Worm (Caenorhabditis elegans) whole organism, L1 larva: ENCODE measurements around the gene F26D11.1.

Experiments
- C04F5.9 ChIP-seq: sonication (generic microtip); optimal IDR thresholded peaks from 2 replicates; lab custom pipeline; 2016; ENCODE audit warnings: missing genetic modification characterization, missing compliant biosample characterization
- C16A3.4 ChIP-seq: fragments of 150-350 bp; optimal IDR thresholded peaks from 2 replicates; lab custom pipeline; 2014; ENCODE audit warnings: missing biosample characterization, missing genetic modification characterization
- C34B4.2 ChIP-seq: sonication (generic microtip); optimal IDR thresholded peaks from 2 replicates; lab custom pipeline; 2017; ENCODE audit warnings: mild to moderate bottlenecking, missing genetic modification characterization, missing compliant biosample characterization
- Y116A8C.19 ChIP-seq: sonication (generic microtip); optimal IDR thresholded peaks from 2 replicates; lab custom pipeline; 2016; ENCODE audit warnings: missing compliant biosample characterization, missing genetic modification characterization, borderline replicate concordance
- alr-1 ChIP-seq: fragments of 200-800 bp; sonication (Bioruptor generic); optimal IDR thresholded peaks from 2 replicates; lab custom pipeline; 2018; ENCODE audit warnings: borderline replicate concordance, mild to moderate bottlenecking, missing genetic modification characterization, missing compliant biosample characterization
- aly-2 ChIP-seq: fragments of 150-350 bp; optimal IDR thresholded peaks from 2 replicates; lab custom pipeline; 2014; ENCODE audit warnings: missing biosample characterization, missing genetic modification characterization
- ama-1 ChIP-seq: fragments of 150-350 bp; optimal IDR thresholded peaks from 2 replicates; lab custom pipeline; 2014
- blmp-1 ChIP-seq: fragments of 150-350 bp; optimal IDR thresholded peaks from 2 replicates; lab custom pipeline; 2014; ENCODE audit warnings: missing biosample characterization, missing genetic modification characterization
- ceh-82 ChIP-seq, 3 experiments: fragments of 150-350 bp in 1 of 3; sonication (generic microtip) in 2 of 3; optimal IDR thresholded peaks; 2 replicates each; lab custom pipeline; 2014 to 2017; ENCODE audit warnings: missing biosample characterization in 3 of 3, missing genetic modification characterization in 3 of 3
- ces-1 ChIP-seq: fragments of 150-350 bp; optimal IDR thresholded peaks from 2 replicates; lab custom pipeline; 2014; ENCODE audit warnings: missing biosample characterization, missing genetic modification reagents, missing genetic modification characterization
- dpl-1 ChIP-seq, 3 experiments: fragments of 150-350 bp in 2 of 3; sonication (generic microtip) in 1 of 3; optimal IDR thresholded peaks; 2 replicates each; lab custom pipeline; 2014 to 2017; ENCODE audit warnings: missing biosample characterization in 3 of 3, missing genetic modification characterization in 3 of 3, missing genetic modification reagents in 3 of 3
- egl-13 ChIP-seq: sonication (generic microtip); optimal IDR thresholded peaks from 2 replicates; lab custom pipeline; 2016; ENCODE audit warnings: missing genotype, missing genetic modification reagents, missing genetic modification characterization, missing compliant biosample characterization
- fkh-10 ChIP-seq: sonication (generic microtip); optimal IDR thresholded peaks from 2 replicates; lab custom pipeline; 2017; ENCODE audit warnings: missing biosample characterization, missing genetic modification reagents, missing genetic modification characterization
- fkh-4 ChIP-seq: sonication (generic microtip); optimal IDR thresholded peaks from 2 replicates; lab custom pipeline; 2016; ENCODE audit warnings: missing compliant biosample characterization, missing genetic modification characterization, borderline replicate concordance
- fos-1 ChIP-seq: fragments of 150-350 bp; optimal IDR thresholded peaks from 2 replicates; lab custom pipeline; 2014; ENCODE audit warnings: missing biosample characterization, missing genetic modification characterization
- grh-1 ChIP-seq: fragments of 200-800 bp; sonication (Bioruptor generic); IDR thresholded peaks from 2 replicates; pipeline ENCODE4 v1.3.6; 2022; ENCODE audit warnings: missing genetic modification reagents, missing genetic modification characterization, missing compliant biosample characterization
- irx-1 ChIP-seq: sonication (generic microtip); optimal IDR thresholded peaks from 2 replicates; lab custom pipeline; 2016; ENCODE audit warnings: missing genetic modification characterization, missing compliant biosample characterization
- jun-1 ChIP-seq: fragments of 150-350 bp; optimal IDR thresholded peaks from 2 replicates; lab custom pipeline; 2014; ENCODE audit warnings: missing biosample characterization, missing genetic modification reagents, missing genetic modification characterization
- lin-14 ChIP-seq: fragments of 200-800 bp; sonication (Bioruptor generic); optimal IDR thresholded peaks from 2 replicates; lab custom pipeline; 2018; ENCODE audit warnings: mild to moderate bottlenecking, missing genetic modification characterization, moderate library complexity, missing compliant biosample characterization
- lin-35 ChIP-seq, 2 experiments: fragments of 150-350 bp; optimal IDR thresholded peaks; 2 replicates each; lab custom pipeline; 2014; ENCODE audit warnings: missing biosample characterization in 2 of 2, missing genetic modification characterization in 2 of 2, missing genetic modification reagents in 2 of 2
- lsy-2 ChIP-seq, 2 experiments: fragments of 150-350 bp; optimal IDR thresholded peaks; 2 replicates each; lab custom pipeline; 2014; ENCODE audit warnings: missing biosample characterization in 2 of 2, missing genetic modification characterization in 2 of 2
- mab-9 ChIP-seq: fragments of 200-800 bp; sonication (Bioruptor generic); IDR thresholded peaks from 2 replicates; pipeline ENCODE4 v1.3.6; 2022; ENCODE audit warnings: missing genetic modification reagents, missing genetic modification characterization, missing compliant biosample characterization
- mdl-1 ChIP-seq, 2 experiments: fragments of 150-350 bp; optimal IDR thresholded peaks; 2 replicates each; lab custom pipeline; 2014 to 2017; ENCODE audit warnings: missing biosample characterization in 2 of 2, missing genetic modification characterization in 2 of 2, inconsistent platforms in 1 of 2
- mef-2 ChIP-seq: fragments of 150-350 bp; optimal IDR thresholded peaks from 2 replicates; lab custom pipeline; 2014; ENCODE audit warnings: missing biosample characterization, missing genetic modification characterization
- mep-1 ChIP-seq: fragments of 150-350 bp; optimal IDR thresholded peaks from 2 replicates; lab custom pipeline; 2014; ENCODE audit warnings: missing biosample characterization, missing genetic modification characterization
- nhr-11 ChIP-seq: fragments of 150-350 bp; optimal IDR thresholded peaks from 2 replicates; lab custom pipeline; 2014; ENCODE audit warnings: missing biosample characterization, missing genetic modification characterization
- nhr-12 ChIP-seq: sonication (generic microtip); optimal IDR thresholded peaks from 2 replicates; lab custom pipeline; 2017; ENCODE audit warnings: missing biosample characterization, missing genetic modification characterization
- nhr-19 ChIP-seq: fragments of 200-800 bp; sonication (Bioruptor generic); conservative IDR thresholded peaks from 2 replicates; pipeline ENCODE4 v1.3.6; 2022; ENCODE audit warnings: missing genetic modification characterization, missing compliant biosample characterization
- nhr-20 ChIP-seq: sonication (generic microtip); optimal IDR thresholded peaks from 2 replicates; lab custom pipeline; 2016; ENCODE audit warnings: mild to moderate bottlenecking, missing genetic modification characterization, missing compliant biosample characterization
- nhr-76 ChIP-seq: sonication (generic microtip); optimal IDR thresholded peaks from 2 replicates; lab custom pipeline; 2017; ENCODE audit warnings: missing biosample characterization, missing genetic modification characterization
- nhr-77 ChIP-seq: fragments of 150-350 bp; optimal IDR thresholded peaks from 2 replicates; lab custom pipeline; 2014; ENCODE audit warnings: missing biosample characterization, missing genetic modification characterization
- nhr-84 ChIP-seq: sonication (generic microtip); optimal IDR thresholded peaks from 2 replicates; lab custom pipeline; 2017; ENCODE audit warnings: missing biosample characterization, missing genetic modification characterization
- nhr-90 ChIP-seq: sonication (generic microtip); optimal IDR thresholded peaks from 2 replicates; lab custom pipeline; 2016; ENCODE audit warnings: mild to moderate bottlenecking, missing genetic modification characterization, missing compliant biosample characterization; ENCODE audit not compliant: poor library complexity
- pax-3 ChIP-seq: fragments of 200-800 bp; sonication (Bioruptor generic); optimal IDR thresholded peaks from 2 replicates; lab custom pipeline; 2018; ENCODE audit warnings: mild to moderate bottlenecking, missing genetic modification characterization, moderate library complexity, missing compliant biosample characterization
- rnt-1 ChIP-seq: sonication (generic microtip); optimal IDR thresholded peaks from 2 replicates; lab custom pipeline; 2016; ENCODE audit warnings: mild to moderate bottlenecking, missing genetic modification characterization, moderate library complexity, missing compliant biosample characterization
- skn-1 ChIP-seq: fragments of 150-350 bp; optimal IDR thresholded peaks from 2 replicates; lab custom pipeline; 2014; ENCODE audit warnings: missing biosample characterization, missing genetic modification characterization
- snpc-4 ChIP-seq: fragments of 150-350 bp; optimal IDR thresholded peaks from 2 replicates; lab custom pipeline; 2014; ENCODE audit warnings: missing biosample characterization, missing genetic modification characterization
- sox-4 ChIP-seq: sonication (generic microtip); optimal IDR thresholded peaks from 2 replicates; lab custom pipeline; 2016; ENCODE audit warnings: missing genetic modification characterization, missing compliant biosample characterization
- sptf-1 ChIP-seq: fragments of 150-350 bp; optimal IDR thresholded peaks from 2 replicates; lab custom pipeline; 2014; ENCODE audit warnings: missing biosample characterization, missing genetic modification characterization
- swsn-7 ChIP-seq: sonication (generic microtip); optimal IDR thresholded peaks from 2 replicates; lab custom pipeline; 2016; ENCODE audit warnings: missing genetic modification characterization, missing compliant biosample characterization
- unc-30 ChIP-seq: sonication (generic microtip); optimal IDR thresholded peaks from 2 replicates; lab custom pipeline; 2017; ENCODE audit warnings: missing biosample characterization, missing genetic modification characterization
- unc-62 ChIP-seq: fragments of 150-350 bp; optimal IDR thresholded peaks from 2 replicates; lab custom pipeline; 2014; ENCODE audit warnings: missing biosample characterization, missing genetic modification reagents, missing genetic modification characterization
- vab-15 ChIP-seq: sonication (generic microtip); optimal IDR thresholded peaks from 2 replicates; lab custom pipeline; 2017; ENCODE audit warnings: missing genotype, mild to moderate bottlenecking, missing genetic modification characterization, missing compliant biosample characterization
- ztf-11 ChIP-seq, 2 experiments: sonication (generic microtip); optimal IDR thresholded peaks; 2 replicates each; lab custom pipeline; 2016 to 2017; ENCODE audit warnings: missing genetic modification characterization in 2 of 2, missing biosample characterization in 1 of 2, missing compliant biosample characterization in 1 of 2

The F26D11.1 gene

ce11 chrV:8000929-8001513 is 19.7 kb downstream of the F26D11.1 start, which contains the start of gene Y97E10AR.1 (continued):
- no peak for TF ChIP-seq alr-1 (tag; lab: Kevin White, UChicago)
- peak; percentile 73 for TF ChIP-seq egl-13 (tag; lab: Kevin White, UChicago)
- peak; percentile 40 to 64 for TF ChIP-seq lin-35 (GFP tag; optimal IDR thresholded peaks at IDR 0.05; lab: Kevin White, UChicago)
- peak; percentile 77 for TF ChIP-seq irx-1
- TF ChIP-seq nhr-11: peak; percentile 49
- TF ChIP-seq ceh-82 (tag; optimal IDR thresholded peaks at IDR 0.05; lab: Kevin White, UChicago): peak in 2 of 3 experiments; percentile 17 to 68
- no peak for TF ChIP-seq aly-2 (tag; lab: Kevin White, UChicago)
- TF ChIP-seq C04F5.9: no peak
- TF ChIP-seq unc-30 (tag; lab: Kevin White, UChicago): no peak
- TF ChIP-seq rnt-1 (tag; lab: Kevin White, UChicago): peak; percentile 70
- peak; percentile 70 for TF ChIP-seq mef-2 (tag; lab: Kevin White, UChicago)
- no peak for TF ChIP-seq pax-3 (tag; lab: Kevin White, UChicago)
- peak; percentile 3 for TF ChIP-seq snpc-4 (tag; lab: Kevin White, UChicago)
- TF ChIP-seq ama-1: no peak
- TF ChIP-seq lin-14 (GFP tag; lab: Kevin White, UChicago): peak; percentile 98
- peak; percentile 77 for TF ChIP-seq nhr-77 (tag; lab: Kevin White, UChicago)
- no peak for TF ChIP-seq nhr-12 (tag; lab: Kevin White, UChicago)
- peak; percentile 96 for TF ChIP-seq blmp-1
- TF ChIP-seq dpl-1 (GFP tag; optimal IDR thresholded peaks at IDR 0.05; lab: Kevin White, UChicago): peak; percentile 43 to 58 (median 49)
- TF ChIP-seq sox-4 (tag; lab: Kevin White, UChicago): no peak
- TF ChIP-seq nhr-90 (tag; lab: Kevin White, UChicago): no peak
- no peak for TF ChIP-seq Y116A8C.19 (tag; lab: Kevin White, UChicago)
- no peak for TF ChIP-seq grh-1 (GFP tag; lab: Robert Waterston, UW)
- peak; percentile 74 for TF ChIP-seq nhr-19 (GFP tag; lab: Robert Waterston, UW)
- TF ChIP-seq mdl-1 (tag; optimal IDR thresholded peaks at IDR 0.05; lab: Kevin White, UChicago): peak; percentile 17 to 79
- TF ChIP-seq skn-1: peak; percentile 47
- peak in 1 of 2 experiments; percentile 41 for TF ChIP-seq ztf-11 (tag; optimal IDR thresholded peaks at IDR 0.05; lab: Kevin White, UChicago)
- TF ChIP-seq lsy-2 (tag; optimal IDR thresholded peaks at IDR 0.05; lab: Kevin White, UChicago): peak; percentile 68 to 89
- TF ChIP-seq C34B4.2: no peak
- no peak for TF ChIP-seq ces-1 (GFP tag; lab: Kevin White, UChicago)
- peak; percentile 57 for TF ChIP-seq fkh-10 (GFP tag; lab: Kevin White, UChicago)
- TF ChIP-seq mab-9 (GFP tag; lab: Robert Waterston, UW): 0 out of 2 replicates have a peak, but pooled peaks have one; percentile 17
- TF ChIP-seq unc-62 (GFP tag; lab: Kevin White, UChicago): no peak
- peak; percentile 76 for TF ChIP-seq nhr-20
- TF ChIP-seq fos-1 (tag; lab: Kevin White, UChicago): no peak
- no peak for TF ChIP-seq vab-15
- no peak for TF ChIP-seq sptf-1 (tag; lab: Kevin White, UChicago)
- TF ChIP-seq fkh-4 (tag; lab: Kevin White, UChicago): peak; percentile 45
- peak; percentile 76 for TF ChIP-seq mep-1 (tag; lab: Kevin White, UChicago)
- peak; percentile 48 for TF ChIP-seq jun-1 (tag; lab: Kevin White, UChicago)
- TF ChIP-seq nhr-84: no peak
- TF ChIP-seq nhr-76 (tag; lab: Kevin White, UChicago): no peak
- TF ChIP-seq swsn-7 (tag; lab: Kevin White, UChicago): peak; percentile 83
- TF ChIP-seq C16A3.4 (tag; lab: Kevin White, UChicago): peak; percentile 73
